Worm (Caenorhabditis elegans): ENCODE measurements around the gene C16C10.9.

The C16C10.9 gene

ce11 chrIII:4194349-4195110 is 37.3 kb upstream of the C16C10.9 start (continued):
- TF ChIP-seq nhr-11 (tag; optimal IDR thresholded peaks at IDR 0.05) (no peak), rbr-2 (tag; optimal IDR thresholded peaks at IDR 0.05) (no peak), lsy-2 (tag; optimal IDR thresholded peaks at IDR 0.05) (no peak), mep-1 (tag; optimal IDR thresholded peaks at IDR 0.05) (no peak), mes-2 (tag; optimal IDR thresholded peaks at IDR 0.05; ENCODE audit: poor library complexity, severe bottlenecking) (no peak), nhr-48 (tag; optimal IDR thresholded peaks at IDR 0.05) (no peak), nhr-42 (GFP tag; IDR thresholded peaks at IDR 0.05) (no peak), daf-19 (GFP tag; conservative IDR thresholded peaks at IDR 0.05) (no peak), zfp-3 (GFP tag; conservative IDR thresholded peaks at IDR 0.05) (no peak)

ce11 chrIII:4193659-4194103 is 36.5 kb upstream of the C16C10.9 start, which contains the start of gene xbp-1:
TSS of gene xbp-1 (plus strand) at chrIII:4193809.
- TF ChIP-seq nhr-111 (GFP tag; optimal IDR thresholded peaks at IDR 0.05), result no peak
- TF ChIP-seq lin-38 (GFP tag; IDR thresholded peaks at IDR 0.05), result peak; percentile 71
- no peak for TF ChIP-seq tag-97 (GFP tag; IDR thresholded peaks at IDR 0.05)
- no peak for TF ChIP-seq nhr-76 (tag; optimal IDR thresholded peaks at IDR 0.05)
- TF ChIP-seq nhr-48 (tag; optimal IDR thresholded peaks at IDR 0.05), result peak; percentile 82
- peak; percentile 96 for TF ChIP-seq nhr-11 (tag; optimal IDR thresholded peaks at IDR 0.05)
- TF ChIP-seq nhr-237 (tag; optimal IDR thresholded peaks at IDR 0.05), result no peak
- TF ChIP-seq zag-1 (tag; optimal IDR thresholded peaks at IDR 0.05), result no peak
- TF ChIP-seq unc-62 (GFP tag; optimal IDR thresholded peaks at IDR 0.05 in 1 of 2), result peak in 1 of 2 experiments; percentile 86
- no peak for TF ChIP-seq unc-62 (tag; optimal IDR thresholded peaks at IDR 0.05)
- TF ChIP-seq pqm-1 (tag; optimal IDR thresholded peaks at IDR 0.05), result peak; percentile 95
- TF ChIP-seq dmd-9 (GFP tag; IDR thresholded peaks at IDR 0.05), result peak; percentile 63; the same call in 1 of the 2 replicates
- TF ChIP-seq snpc-4 (tag; optimal IDR thresholded peaks at IDR 0.05), result no peak
- no peak for TF ChIP-seq R02D3.7 (tag; optimal IDR thresholded peaks at IDR 0.05)
- TF ChIP-seq egl-43 (GFP tag; IDR thresholded peaks at IDR 0.05), result peak; percentile 65
- TF ChIP-seq madf-9 (GFP tag; conservative IDR thresholded peaks at IDR 0.05), result peak; percentile 82
- peak; percentile 88 for TF ChIP-seq T20F7.1 (GFP tag; optimal IDR thresholded peaks at IDR 0.05)
- peak; percentile 45; the same call in 1 of the 2 replicates for TF ChIP-seq daf-19 (GFP tag; conservative IDR thresholded peaks at IDR 0.05)
- TF ChIP-seq F37D6.2 (tag; optimal IDR thresholded peaks at IDR 0.05), result peak; percentile 64
- TF ChIP-seq ceh-28 (tag; optimal IDR thresholded peaks at IDR 0.05), result no peak
- TF ChIP-seq Y48G9A.11 (GFP tag; IDR thresholded peaks at IDR 0.05), result no peak
- TF ChIP-seq ceh-32 (tag; optimal IDR thresholded peaks at IDR 0.05; ENCODE audit: poor library complexity), result no peak
- no peak for TF ChIP-seq F26F4.8 (GFP tag; conservative IDR thresholded peaks at IDR 0.05)
- TF ChIP-seq ceh-62 (tag; optimal IDR thresholded peaks at IDR 0.05), result no peak
- TF ChIP-seq aly-2 (tag; optimal IDR thresholded peaks at IDR 0.05), result no peak
- TF ChIP-seq gei-8 (GFP tag; optimal IDR thresholded peaks at IDR 0.05), result no peak
- TF ChIP-seq lin-1 (GFP tag; IDR thresholded peaks at IDR 0.05), result peak; percentile 99
- no peak for TF ChIP-seq F49E8.2 (tag; optimal IDR thresholded peaks at IDR 0.05; ENCODE audit: borderline replicate concordance)
- 0 out of 2 replicates have a peak, but pooled peaks have one; percentile 64 for TF ChIP-seq nhr-42 (GFP tag; IDR thresholded peaks at IDR 0.05)
- no peak for TF ChIP-seq Y105C5A.15 (GFP tag; IDR thresholded peaks at IDR 0.05)
- TF ChIP-seq lsy-2 (tag; optimal IDR thresholded peaks at IDR 0.05), result peak; percentile 82 to 94
- peak; percentile 58 for TF ChIP-seq T26A8.4 (GFP tag; IDR thresholded peaks at IDR 0.05)
- peak; percentile 71 for TF ChIP-seq vab-7 (GFP tag; IDR thresholded peaks at IDR 0.05)
- TF ChIP-seq F10B5.3 (tag; optimal IDR thresholded peaks at IDR 0.05), result no peak
- peak; percentile 90 for TF ChIP-seq mes-2 (tag; optimal IDR thresholded peaks at IDR 0.05; ENCODE audit: poor library complexity, severe bottlenecking)
- peak; percentile 92 for TF ChIP-seq mep-1 (tag; optimal IDR thresholded peaks at IDR 0.05)
- no peak for TF ChIP-seq unc-130 (GFP tag; optimal IDR thresholded peaks at IDR 0.05)
- no peak; the same call in 1 of the 2 replicates for TF ChIP-seq saeg-2 (GFP tag; IDR thresholded peaks at IDR 0.05)
- TF ChIP-seq ctbp-1 (GFP tag; IDR thresholded peaks at IDR 0.05), result peak; percentile 75; the same call in 1 of the 2 replicates
- TF ChIP-seq nhr-6 (tag; optimal IDR thresholded peaks at IDR 0.05), result peak; percentile 89
- peak; percentile 49; the same call in 1 of the 2 replicates for TF ChIP-seq mdt-29 (GFP tag; IDR thresholded peaks at IDR 0.05)
- no peak for TF ChIP-seq ces-1 (GFP tag; optimal IDR thresholded peaks at IDR 0.05)
- no peak for TF ChIP-seq attf-4 (tag; optimal IDR thresholded peaks at IDR 0.05)
- no peak for TF ChIP-seq madf-5 (GFP tag; IDR thresholded peaks at IDR 0.05)
- no peak for TF ChIP-seq fos-1 (tag; optimal IDR thresholded peaks at IDR 0.05)

Measured in whole organism, L4 larva.